Fruit fly (Drosophila melanogaster) S2 (cell line): ENCODE measurements around the gene CecC.

Experiments used
- CG8478 ChIP-seq: fragments of >200 bp; optimal IDR thresholded peaks from 2 replicates; lab custom pipeline; 2018
- CTCF ChIP-seq, 2 experiments: fragments of >200 bp; optimal IDR thresholded peaks; 2 replicates each; lab custom pipeline; 2018

dm6 chr3R:30177494-30177893 lies 38.8 kb upstream of the CecC start, which contains the start of the genes CG1983 and CG15530:
- TF ChIP-seq CG8478 (lab: Kevin White, UChicago) = no peak
- no peak for TF ChIP-seq CTCF (optimal IDR thresholded peaks at IDR 0.05; lab: Kevin White, UChicago)
